Worm (Caenorhabditis elegans): ENCODE results near the gene egli-1.

The egli-1 gene

DNA sequence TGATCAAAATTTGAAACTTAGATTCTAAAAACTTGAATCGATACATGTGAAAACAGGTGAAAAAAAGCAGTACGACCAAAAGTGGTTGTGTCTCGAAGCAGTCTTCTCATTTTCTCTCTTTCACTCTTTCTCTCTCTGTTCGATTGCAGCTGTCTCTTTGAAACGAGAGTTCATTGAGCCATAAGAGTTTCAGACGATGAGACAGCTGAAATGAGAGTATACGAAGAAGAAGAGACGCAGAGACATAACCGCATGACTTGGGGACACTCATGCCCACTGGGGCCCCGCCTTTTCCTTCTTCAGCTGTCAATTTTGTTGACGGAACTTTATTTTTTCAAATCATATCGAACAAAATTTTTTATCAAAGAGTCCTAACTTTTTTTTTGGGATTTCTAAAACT lies 49.8 kb upstream of the egli-1 start (continued):
- TF ChIP-seq mdl-1 (tag; optimal IDR thresholded peaks at IDR 0.05) (peak; percentile 14 to 92), ceh-88 (GFP tag; IDR thresholded peaks at IDR 0.05) (peak; percentile 16; the same call in 1 of the 2 replicates), efl-3 (GFP tag; optimal IDR thresholded peaks at IDR 0.05) (no peak), xbp-1 (tag; optimal IDR thresholded peaks at IDR 0.05) (peak; percentile 80), pax-3 (tag; optimal IDR thresholded peaks at IDR 0.05) (peak; percentile 60), blmp-1 (tag; optimal IDR thresholded peaks at IDR 0.05) (peak; percentile 71), nhr-77 (tag; optimal IDR thresholded peaks at IDR 0.05) (peak; percentile 49), C16A3.4 (tag; optimal IDR thresholded peaks at IDR 0.05) (peak; percentile 71), vab-15 (tag; optimal IDR thresholded peaks at IDR 0.05) (no peak), Y116A8C.19 (tag; optimal IDR thresholded peaks at IDR 0.05; ENCODE audit: borderline replicate concordance) (no peak), sox-4 (tag; optimal IDR thresholded peaks at IDR 0.05) (peak; percentile 15), elt-2 (tag; optimal IDR thresholded peaks at IDR 0.05) (peak; percentile 53), nhr-11 (tag; optimal IDR thresholded peaks at IDR 0.05) (peak; percentile 86), tlp-1 (tag; optimal IDR thresholded peaks at IDR 0.05) (no peak), rnt-1 (tag; optimal IDR thresholded peaks at IDR 0.05) (peak; percentile 92), fkh-10 (GFP tag; optimal IDR thresholded peaks at IDR 0.05) (peak; percentile 2), lin-15B (tag; optimal IDR thresholded peaks at IDR 0.05) (peak; percentile 1), hpl-2 (GFP tag; optimal IDR thresholded peaks at IDR 0.05) (peak; percentile 44), ces-1 (GFP tag; optimal IDR thresholded peaks at IDR 0.05) (no peak), jun-1 (tag; optimal IDR thresholded peaks at IDR 0.05) (peak; percentile 78), isw-1 (GFP tag; IDR thresholded peaks at IDR 0.05) (peak; percentile 66), hlh-17 (GFP tag; optimal IDR thresholded peaks at IDR 0.05; ENCODE audit: borderline replicate concordance) (no peak), nhr-12 (tag; optimal IDR thresholded peaks at IDR 0.05) (no peak), lin-35 (GFP tag; optimal IDR thresholded peaks at IDR 0.05) (peak; percentile 68 to 84), egl-27 (tag; optimal IDR thresholded peaks at IDR 0.05) (peak; percentile 40 to 54), lsy-2 (tag; optimal IDR thresholded peaks at IDR 0.05) (peak; percentile 87 to 89), ama-1 (optimal IDR thresholded peaks at IDR 0.05) (peak; percentile 6), unc-62 (GFP tag; optimal IDR thresholded peaks at IDR 0.05) (no peak), lin-13 (GFP tag; optimal IDR thresholded peaks at IDR 0.05) (peak; percentile 70), nhr-85 (tag) (peak; percentile 97)

DNA sequence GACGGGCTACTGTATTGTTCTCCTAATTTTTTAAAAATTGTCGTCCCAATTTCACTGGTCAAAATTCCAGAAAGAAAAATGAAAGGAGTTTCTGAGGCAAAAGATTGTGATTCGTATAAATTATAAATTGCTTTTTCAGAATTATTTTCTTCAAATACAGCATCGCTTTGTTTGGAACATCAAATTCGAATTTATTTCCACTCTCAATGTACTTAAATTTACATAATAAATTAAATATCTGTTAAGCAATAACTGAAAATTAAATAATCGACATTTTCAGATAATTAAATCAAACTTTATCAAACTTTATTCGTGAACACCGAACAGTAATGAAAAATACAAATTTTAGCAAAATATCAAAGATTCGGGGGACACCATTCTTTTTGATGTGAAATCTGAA lies 49.0 kb upstream of the egli-1 start:
- TF ChIP-seq aly-2 (tag; optimal IDR thresholded peaks at IDR 0.05): peak; percentile 31
- TF ChIP-seq unc-130 (tag; optimal IDR thresholded peaks at IDR 0.05): no peak
- TF ChIP-seq mep-1 (tag; optimal IDR thresholded peaks at IDR 0.05): peak; percentile 2

DNA sequence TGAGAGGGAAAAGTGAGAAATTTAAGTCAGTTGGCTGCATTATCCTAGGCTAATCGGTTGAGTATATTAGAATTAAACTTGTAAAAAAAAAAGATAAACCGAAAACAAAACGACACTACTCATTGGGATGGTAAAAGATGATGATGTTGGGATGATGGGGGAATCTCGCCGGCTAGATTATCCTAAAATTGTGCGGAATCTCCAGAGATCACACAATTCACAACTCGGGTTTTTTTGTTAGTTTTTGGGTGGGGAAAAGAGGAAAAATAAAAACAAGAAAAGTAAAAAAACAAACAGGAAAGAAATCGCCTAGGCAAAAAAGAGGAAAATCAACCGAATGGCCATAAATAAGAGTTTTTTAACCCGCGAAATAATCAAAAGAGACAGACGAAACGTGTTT lies 48.6 kb upstream of the egli-1 start:
- TF ChIP-seq alr-1 (tag; optimal IDR thresholded peaks at IDR 0.05; ENCODE audit: borderline replicate concordance): no peak
- peak; percentile 43 for TF ChIP-seq nhr-85 (tag)
- TF ChIP-seq pag-3 (tag; optimal IDR thresholded peaks at IDR 0.05; ENCODE audit: borderline replicate concordance, insufficient read depth): no peak

DNA sequence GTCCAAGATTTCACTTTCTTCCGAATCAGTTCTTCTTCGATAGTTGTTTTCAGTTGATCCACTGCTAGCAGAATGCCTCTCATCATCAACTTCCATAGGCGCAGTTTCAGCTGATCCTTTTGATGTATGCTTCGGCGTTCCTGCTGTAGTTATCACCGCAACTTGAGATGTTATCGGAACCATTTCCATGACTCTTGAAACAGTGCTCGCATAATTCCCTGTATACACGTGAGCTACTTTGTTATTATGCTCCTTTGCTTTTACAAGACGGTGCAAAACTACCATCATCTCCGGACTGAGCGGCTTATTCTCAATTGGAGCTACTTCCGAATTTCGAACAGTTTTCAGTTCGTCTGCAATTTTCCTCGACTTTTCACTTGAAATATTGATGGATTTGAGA lies 46.6 kb upstream of the egli-1 start:
- no peak for TF ChIP-seq unc-98 (GFP tag; IDR thresholded peaks at IDR 0.05)
- no peak for TF ChIP-seq swsn-7 (tag; optimal IDR thresholded peaks at IDR 0.05)
- no peak for TF ChIP-seq skn-1 (tag; optimal IDR thresholded peaks at IDR 0.05)
- no peak for TF ChIP-seq efl-1 (optimal IDR thresholded peaks at IDR 0.05)
- peak in 1 of 2 experiments; percentile 91 for TF ChIP-seq efl-1 (GFP tag; optimal IDR thresholded peaks at IDR 0.05 in 1 of 2)

Data from whole organism, L1 larva.